Worm (Caenorhabditis elegans) whole organism, L1 larva: ENCODE data around the gene hen-1.

Experiments used
- fos-1 ChIP-seq: fragments of 150-350 bp; optimal IDR thresholded peaks from 2 replicates; lab custom pipeline; 2014; ENCODE audit warnings: missing biosample characterization, missing genetic modification characterization
- lin-39 ChIP-seq: fragments of 150-350 bp; optimal IDR thresholded peaks from 2 replicates; lab custom pipeline; 2014; ENCODE audit warnings: missing biosample characterization, missing genetic modification reagents, missing genetic modification characterization
- lsy-2 ChIP-seq, 2 experiments: fragments of 150-350 bp; optimal IDR thresholded peaks; 2 replicates each; lab custom pipeline; 2014; ENCODE audit warnings: missing biosample characterization in 2 of 2, missing genetic modification characterization in 2 of 2
- nhr-11 ChIP-seq: fragments of 150-350 bp; optimal IDR thresholded peaks from 2 replicates; lab custom pipeline; 2014; ENCODE audit warnings: missing biosample characterization, missing genetic modification characterization
- nhr-12 ChIP-seq: sonication (generic microtip); optimal IDR thresholded peaks from 2 replicates; lab custom pipeline; 2017; ENCODE audit warnings: missing biosample characterization, missing genetic modification characterization
- nhr-237 ChIP-seq: fragments of 150-350 bp; optimal IDR thresholded peaks from 2 replicates; lab custom pipeline; 2014; ENCODE audit warnings: missing biosample characterization, missing genetic modification characterization
- nhr-28 ChIP-seq: fragments of 150-350 bp; optimal IDR thresholded peaks from 2 replicates; lab custom pipeline; 2014; ENCODE audit warnings: missing biosample characterization, missing genetic modification characterization
- nhr-71 ChIP-seq: sonication (generic microtip); optimal IDR thresholded peaks from 2 replicates; lab custom pipeline; 2016; ENCODE audit warnings: mild to moderate bottlenecking, missing genetic modification characterization, moderate library complexity, missing compliant biosample characterization
- nhr-76 ChIP-seq: sonication (generic microtip); optimal IDR thresholded peaks from 2 replicates; lab custom pipeline; 2017; ENCODE audit warnings: missing biosample characterization, missing genetic modification characterization
- snpc-4 ChIP-seq: fragments of 150-350 bp; optimal IDR thresholded peaks from 2 replicates; lab custom pipeline; 2014; ENCODE audit warnings: missing biosample characterization, missing genetic modification characterization
- tbx-2 ChIP-seq: sonication (generic microtip); optimal IDR thresholded peaks from 2 replicates; lab custom pipeline; 2016; ENCODE audit warnings: missing genetic modification characterization, missing compliant biosample characterization
- zag-1 ChIP-seq: fragments of 150-350 bp; optimal IDR thresholded peaks from 2 replicates; lab custom pipeline; 2014; ENCODE audit warnings: missing biosample characterization, missing genetic modification characterization
- ztf-11 ChIP-seq, 2 experiments: sonication (generic microtip); optimal IDR thresholded peaks; 2 replicates each; lab custom pipeline; 2016 to 2017; ENCODE audit warnings: missing genetic modification characterization in 2 of 2, missing biosample characterization in 1 of 2, missing compliant biosample characterization in 1 of 2
- ztf-4 ChIP-seq: fragments of 150-350 bp; optimal IDR thresholded peaks from 2 replicates; lab custom pipeline; 2014; ENCODE audit warnings: missing biosample characterization, missing genetic modification characterization

DNA sequence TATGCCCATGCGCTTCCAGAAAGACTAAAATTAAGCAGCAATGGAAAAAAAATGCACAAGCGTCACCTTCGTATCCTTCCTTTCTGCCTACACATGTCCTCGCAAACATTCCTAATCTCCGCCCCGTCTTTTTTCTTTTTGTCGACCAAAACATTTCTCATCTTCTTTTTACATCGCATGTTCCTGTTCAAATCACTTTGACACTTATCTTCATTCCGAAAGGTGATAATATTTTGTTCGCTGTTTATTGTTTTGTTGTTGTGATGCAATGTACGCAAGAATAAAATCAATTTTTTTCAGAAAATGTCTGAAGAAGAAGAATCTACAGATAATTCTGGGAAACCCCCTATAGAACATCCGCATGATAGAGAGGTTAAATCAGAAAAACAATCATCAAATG, 9.6 kb upstream of the hen-1 start, which contains the start of gene ist-1:
- TF ChIP-seq nhr-11 (tag; lab: Kevin White, UChicago) (no peak), ztf-11 (tag; optimal IDR thresholded peaks at IDR 0.05; lab: Kevin White, UChicago) (no peak), nhr-12 (tag; lab: Kevin White, UChicago) (no peak), nhr-28 (tag; lab: Kevin White, UChicago) (no peak), ztf-4 (no peak), nhr-76 (tag; lab: Kevin White, UChicago) (no peak), zag-1 (tag; lab: Kevin White, UChicago) (no peak), lin-39 (tag; lab: Kevin White, UChicago) (no peak), tbx-2 (tag; lab: Kevin White, UChicago) (no peak), nhr-71 (no peak), nhr-237 (no peak), lsy-2 (tag; optimal IDR thresholded peaks at IDR 0.05; lab: Kevin White, UChicago) (no peak), fos-1 (tag; lab: Kevin White, UChicago) (no peak), snpc-4 (tag; lab: Kevin White, UChicago) (no peak)
